Fruit fly (Drosophila melanogaster): ENCODE measurements around the gene CG4367.

CG4367 gene

dm6 chr3R:20254231-20255126 is 50.3 kb downstream of the CG4367 start (continued):
- TF ChIP-seq CG17612 (GFP tag; IDR thresholded peaks at IDR 0.05) (no peak), HmgZ (tag; optimal IDR thresholded peaks at IDR 0.05) (no peak), CG15601 (tag; optimal IDR thresholded peaks at IDR 0.05) (no peak), CG3726 (GFP tag; IDR thresholded peaks at IDR 0.05) (no peak), jing (GFP tag; optimal IDR thresholded peaks at IDR 0.05) (no peak), ham (GFP tag; IDR thresholded peaks at IDR 0.05) (no peak), odd (GFP tag; optimal IDR thresholded peaks at IDR 0.05) (no peak), Elba2 (GFP tag; optimal IDR thresholded peaks at IDR 0.05) (no peak), Bgb (GFP tag; IDR thresholded peaks at IDR 0.05; ENCODE audit: partially characterized antibody) (no peak), tx (GFP tag; optimal IDR thresholded peaks at IDR 0.05) (no peak), CG4360 (GFP tag; IDR thresholded peaks at IDR 0.05) (peak; percentile 56), CG31388 (GFP tag; optimal IDR thresholded peaks at IDR 0.05) (no peak), CG1602 (GFP tag; optimal IDR thresholded peaks at IDR 0.05) (no peak), CG8089 (GFP tag; optimal IDR thresholded peaks at IDR 0.05) (no peak), CG6254 (GFP tag; optimal IDR thresholded peaks at IDR 0.05) (no peak), CoRest (tag; optimal IDR thresholded peaks at IDR 0.05) (no peak), ase (GFP tag; IDR thresholded peaks at IDR 0.05) (no peak), CG10543 (GFP tag; optimal IDR thresholded peaks at IDR 0.05) (no peak), CG11696 (GFP tag; IDR thresholded peaks at IDR 0.05) (no peak), Drgx (GFP tag; IDR thresholded peaks at IDR 0.05) (peak; percentile 13; the same call in 1 of the 2 replicates), gro (GFP tag; optimal IDR thresholded peaks at IDR 0.05) (no peak), Stat92E (GFP tag; optimal IDR thresholded peaks at IDR 0.05) (peak in 1 of 3 experiments; percentile 68), Dp (GFP tag; optimal IDR thresholded peaks at IDR 0.05) (no peak), unc-4 (GFP tag; IDR thresholded peaks at IDR 0.05; ENCODE audit: partially characterized antibody) (no peak), CG42726 (GFP tag; IDR thresholded peaks at IDR 0.05; ENCODE audit: partially characterized antibody) (no peak), Awh (GFP tag; IDR thresholded peaks at IDR 0.05) (no peak), tup (GFP tag; optimal IDR thresholded peaks at IDR 0.05) (no peak), inv (GFP tag; IDR thresholded peaks at IDR 0.05; ENCODE audit: partially characterized antibody) (no peak), CG14667 (GFP tag; IDR thresholded peaks at IDR 0.05) (no peak), rib (GFP tag; IDR thresholded peaks at IDR 0.05) (no peak), CrebB (tag; optimal IDR thresholded peaks at IDR 0.05) (no peak), grau (tag; optimal IDR thresholded peaks at IDR 0.05) (peak; percentile 35), bcd (GFP tag; optimal IDR thresholded peaks at IDR 0.05) (no peak), Adf1 (GFP tag; IDR thresholded peaks at IDR 0.05) (no peak), H15 (GFP tag; IDR thresholded peaks at IDR 0.05) (no peak), luna (GFP tag; optimal IDR thresholded peaks at IDR 0.05) (no peak), Dbx (GFP tag; IDR thresholded peaks at IDR 0.05) (no peak), mirr (GFP tag; optimal IDR thresholded peaks at IDR 0.05) (no peak), CG17802 (tag; optimal IDR thresholded peaks at IDR 0.05) (no peak), CG34422 (GFP tag; IDR thresholded peaks at IDR 0.05) (0 out of 3 replicates have a peak, but pooled peaks have one; percentile 25), Bteb2 (GFP tag; optimal IDR thresholded peaks at IDR 0.05) (no peak), CG12299 (tag; optimal IDR thresholded peaks at IDR 0.05) (no peak), CG4820 (GFP tag; optimal IDR thresholded peaks at IDR 0.05) (no peak), chinmo (GFP tag; IDR thresholded peaks at IDR 0.05; ENCODE audit: partially characterized antibody) (0 out of 4 replicates have a peak, but pooled peaks have one; percentile 46), CG7928 (GFP tag; optimal IDR thresholded peaks at IDR 0.05) (no peak), CG10979 (tag; optimal IDR thresholded peaks at IDR 0.05) (peak; percentile 27), danr (GFP tag; IDR thresholded peaks at IDR 0.05) (no peak), CG17361 (GFP tag; IDR thresholded peaks at IDR 0.05) (peak; percentile 29; the same call in 1 of the 3 replicates), CG16813 (GFP tag; IDR thresholded peaks at IDR 0.05; ENCODE audit: partially characterized antibody) (no peak)
